Worm (Caenorhabditis elegans): Measurements from ENCODE around the gene ZK666.11.

ce11 chrII:10443898-10444297, 38.4 kb upstream of the ZK666.11 start:
- TF ChIP-seq dao-5 (tag; optimal IDR thresholded peaks at IDR 0.05) = no peak
- TF ChIP-seq him-1 (tag; optimal IDR thresholded peaks at IDR 0.05) = no peak

Measured in whole organism, L4/young adult.